Worm (Caenorhabditis elegans) whole organism, L1 larva: ENCODE data around the gene Y46G5A.34.

Experiments
- C16A3.4 ChIP-seq: fragments of 150-350 bp; optimal IDR thresholded peaks from 2 replicates; lab custom pipeline; 2014; ENCODE audit warnings: missing biosample characterization, missing genetic modification characterization
- Y116A8C.19 ChIP-seq: sonication (generic microtip); optimal IDR thresholded peaks from 2 replicates; lab custom pipeline; 2016; ENCODE audit warnings: missing compliant biosample characterization, missing genetic modification characterization, borderline replicate concordance
- aha-1 ChIP-seq: fragments of 150-350 bp; optimal IDR thresholded peaks from 2 replicates; lab custom pipeline; 2014; ENCODE audit warnings: missing biosample characterization, missing genetic modification characterization
- alr-1 ChIP-seq: fragments of 200-800 bp; sonication (Bioruptor generic); optimal IDR thresholded peaks from 2 replicates; lab custom pipeline; 2018; ENCODE audit warnings: borderline replicate concordance, mild to moderate bottlenecking, missing genetic modification characterization, missing compliant biosample characterization
- blmp-1 ChIP-seq: fragments of 150-350 bp; optimal IDR thresholded peaks from 2 replicates; lab custom pipeline; 2014; ENCODE audit warnings: missing biosample characterization, missing genetic modification characterization
- ceh-8 ChIP-seq: fragments of 200-800 bp; sonication (Bioruptor generic); optimal IDR thresholded peaks from 2 replicates; lab custom pipeline; 2018; ENCODE audit warnings: mild to moderate bottlenecking, missing genetic modification characterization, moderate library complexity, missing compliant biosample characterization
- ceh-82 ChIP-seq, 3 experiments: fragments of 150-350 bp in 1 of 3; sonication (generic microtip) in 2 of 3; optimal IDR thresholded peaks; 2 replicates each; lab custom pipeline; 2014 to 2017; ENCODE audit warnings: missing biosample characterization in 3 of 3, missing genetic modification characterization in 3 of 3
- ceh-88 ChIP-seq: fragments of 200-800 bp; sonication (Bioruptor generic); IDR thresholded peaks from 2 replicates; pipeline ENCODE4 v1.3.6; 2022; ENCODE audit warnings: missing genetic modification characterization, missing compliant biosample characterization
- ces-1 ChIP-seq: fragments of 150-350 bp; optimal IDR thresholded peaks from 2 replicates; lab custom pipeline; 2014; ENCODE audit warnings: missing biosample characterization, missing genetic modification reagents, missing genetic modification characterization
- dsc-1 ChIP-seq: sonication (generic microtip); optimal IDR thresholded peaks from 2 replicates; lab custom pipeline; 2016; ENCODE audit warnings: mild to moderate bottlenecking, missing genetic modification characterization, missing compliant biosample characterization
- efl-1 ChIP-seq, 4 experiments: fragments of 150-350 bp; optimal IDR thresholded peaks in 3 of 4; peaks in 1 of 4; 1 replicate in 1 of 4; 2 replicates in 3 of 4; lab custom pipeline; 2014; ENCODE audit warnings: missing biosample characterization in 2 of 4, missing genetic modification characterization in 2 of 4, missing genetic modification reagents in 2 of 4
- egl-13 ChIP-seq: sonication (generic microtip); optimal IDR thresholded peaks from 2 replicates; lab custom pipeline; 2016; ENCODE audit warnings: missing genotype, missing genetic modification reagents, missing genetic modification characterization, missing compliant biosample characterization
- egl-27 ChIP-seq, 2 experiments: fragments of 150-350 bp in 1 of 2; sonication (generic microtip); optimal IDR thresholded peaks; 3 replicates each; lab custom pipeline; 2017 to 2018; ENCODE audit warnings: missing biosample characterization in 2 of 2, missing genetic modification characterization in 2 of 2, missing genetic modification reagents in 2 of 2
- fkh-10 ChIP-seq: sonication (generic microtip); optimal IDR thresholded peaks from 2 replicates; lab custom pipeline; 2017; ENCODE audit warnings: missing biosample characterization, missing genetic modification reagents, missing genetic modification characterization
- fkh-4 ChIP-seq: sonication (generic microtip); optimal IDR thresholded peaks from 2 replicates; lab custom pipeline; 2016; ENCODE audit warnings: missing compliant biosample characterization, missing genetic modification characterization, borderline replicate concordance
- fkh-8 ChIP-seq: sonication (generic microtip); optimal IDR thresholded peaks from 2 replicates; lab custom pipeline; 2016; ENCODE audit warnings: mild to moderate bottlenecking, missing genetic modification characterization, missing compliant biosample characterization
- hlh-17 ChIP-seq: fragments of 200-800 bp; sonication (Bioruptor generic); optimal IDR thresholded peaks from 2 replicates; lab custom pipeline; 2018; ENCODE audit warnings: missing genetic modification characterization, mild to moderate bottlenecking, missing compliant biosample characterization, moderate library complexity, borderline replicate concordance
- irx-1 ChIP-seq: sonication (generic microtip); optimal IDR thresholded peaks from 2 replicates; lab custom pipeline; 2016; ENCODE audit warnings: missing genetic modification characterization, missing compliant biosample characterization
- isw-1 ChIP-seq: fragments of 200-800 bp; sonication (Bioruptor generic); IDR thresholded peaks from 2 replicates; pipeline ENCODE4 v1.3.6; 2022; ENCODE audit warnings: missing genetic modification characterization, missing compliant biosample characterization
- lin-14 ChIP-seq: fragments of 200-800 bp; sonication (Bioruptor generic); optimal IDR thresholded peaks from 2 replicates; lab custom pipeline; 2018; ENCODE audit warnings: mild to moderate bottlenecking, missing genetic modification characterization, moderate library complexity, missing compliant biosample characterization
- lin-15B ChIP-seq: fragments of 150-350 bp; sonication (generic microtip); optimal IDR thresholded peaks from 3 replicates; lab custom pipeline; 2014; ENCODE audit warnings: missing biosample characterization, missing genetic modification characterization
- lir-3 ChIP-seq: sonication (generic microtip); optimal IDR thresholded peaks from 2 replicates; lab custom pipeline; 2016; ENCODE audit warnings: mild to moderate bottlenecking, missing genetic modification characterization, moderate library complexity, missing compliant biosample characterization; ENCODE audit not compliant: poor library complexity
- nhr-12 ChIP-seq: sonication (generic microtip); optimal IDR thresholded peaks from 2 replicates; lab custom pipeline; 2017; ENCODE audit warnings: missing biosample characterization, missing genetic modification characterization
- nhr-19 ChIP-seq: fragments of 200-800 bp; sonication (Bioruptor generic); conservative IDR thresholded peaks from 2 replicates; pipeline ENCODE4 v1.3.6; 2022; ENCODE audit warnings: missing genetic modification characterization, missing compliant biosample characterization
- nhr-20 ChIP-seq: sonication (generic microtip); optimal IDR thresholded peaks from 2 replicates; lab custom pipeline; 2016; ENCODE audit warnings: mild to moderate bottlenecking, missing genetic modification characterization, missing compliant biosample characterization
- nhr-237 ChIP-seq: fragments of 150-350 bp; optimal IDR thresholded peaks from 2 replicates; lab custom pipeline; 2014; ENCODE audit warnings: missing biosample characterization, missing genetic modification characterization
- nhr-28 ChIP-seq: fragments of 150-350 bp; optimal IDR thresholded peaks from 2 replicates; lab custom pipeline; 2014; ENCODE audit warnings: missing biosample characterization, missing genetic modification characterization
- nhr-47 ChIP-seq: sonication (generic microtip); optimal IDR thresholded peaks from 2 replicates; lab custom pipeline; 2016; ENCODE audit warnings: mild to moderate bottlenecking, missing genetic modification characterization, moderate library complexity, missing compliant biosample characterization
- nhr-76 ChIP-seq: sonication (generic microtip); optimal IDR thresholded peaks from 2 replicates; lab custom pipeline; 2017; ENCODE audit warnings: missing biosample characterization, missing genetic modification characterization
- nhr-77 ChIP-seq: fragments of 150-350 bp; optimal IDR thresholded peaks from 2 replicates; lab custom pipeline; 2014; ENCODE audit warnings: missing biosample characterization, missing genetic modification characterization
- nhr-84 ChIP-seq: sonication (generic microtip); optimal IDR thresholded peaks from 2 replicates; lab custom pipeline; 2017; ENCODE audit warnings: missing biosample characterization, missing genetic modification characterization
- nhr-85 ChIP-seq: sonication (generic microtip); peaks from one replicate; lab custom pipeline; 2016; ENCODE audit warnings: missing genetic modification characterization, inconsistent platforms, missing compliant biosample characterization
- nhr-90 ChIP-seq: sonication (generic microtip); optimal IDR thresholded peaks from 2 replicates; lab custom pipeline; 2016; ENCODE audit warnings: mild to moderate bottlenecking, missing genetic modification characterization, missing compliant biosample characterization; ENCODE audit not compliant: poor library complexity
- pag-3 ChIP-seq: sonication (generic microtip); optimal IDR thresholded peaks from 2 replicates; lab custom pipeline; 2017; ENCODE audit warnings: missing genetic modification characterization, mild to moderate bottlenecking, missing compliant biosample characterization, antibody characterized with exemption, borderline replicate concordance; ENCODE audit not compliant: insufficient read depth
- pqm-1 ChIP-seq: sonication (generic microtip); optimal IDR thresholded peaks from 3 replicates; lab custom pipeline; 2017; ENCODE audit warnings: missing biosample characterization, missing genetic modification characterization
- rnt-1 ChIP-seq: sonication (generic microtip); optimal IDR thresholded peaks from 2 replicates; lab custom pipeline; 2016; ENCODE audit warnings: mild to moderate bottlenecking, missing genetic modification characterization, moderate library complexity, missing compliant biosample characterization
- skn-1 ChIP-seq: fragments of 150-350 bp; optimal IDR thresholded peaks from 2 replicates; lab custom pipeline; 2014; ENCODE audit warnings: missing biosample characterization, missing genetic modification characterization
- snpc-4 ChIP-seq: fragments of 150-350 bp; optimal IDR thresholded peaks from 2 replicates; lab custom pipeline; 2014; ENCODE audit warnings: missing biosample characterization, missing genetic modification characterization
- sox-4 ChIP-seq: sonication (generic microtip); optimal IDR thresholded peaks from 2 replicates; lab custom pipeline; 2016; ENCODE audit warnings: missing genetic modification characterization, missing compliant biosample characterization
- tlp-1 ChIP-seq: fragments of 150-350 bp; optimal IDR thresholded peaks from 2 replicates; lab custom pipeline; 2014; ENCODE audit warnings: missing biosample characterization, missing genetic modification characterization
- unc-130 ChIP-seq: fragments of 150-350 bp; optimal IDR thresholded peaks from 2 replicates; lab custom pipeline; 2017; ENCODE audit warnings: missing biosample characterization, missing genetic modification characterization, inconsistent platforms
- xbp-1 ChIP-seq: sonication (generic microtip); optimal IDR thresholded peaks from 2 replicates; lab custom pipeline; 2016; ENCODE audit warnings: missing genetic modification characterization, missing compliant biosample characterization
- ztf-11 ChIP-seq, 2 experiments: sonication (generic microtip); optimal IDR thresholded peaks; 2 replicates each; lab custom pipeline; 2016 to 2017; ENCODE audit warnings: missing genetic modification characterization in 2 of 2, missing biosample characterization in 1 of 2, missing compliant biosample characterization in 1 of 2
- ztf-4 ChIP-seq: fragments of 150-350 bp; optimal IDR thresholded peaks from 2 replicates; lab custom pipeline; 2014; ENCODE audit warnings: missing biosample characterization, missing genetic modification characterization

The Y46G5A.34 gene

ce11 chrII:12798814-12799213 lies 22.3 kb downstream of the Y46G5A.34 start (continued):
- TF ChIP-seq nhr-84 (tag; lab: Kevin White, UChicago), result no peak
- TF ChIP-seq nhr-19, result peak; percentile 94
- peak; percentile 62 for TF ChIP-seq ceh-88 (GFP tag; lab: Robert Waterston, UW)
- TF ChIP-seq ces-1, result no peak
- no peak for TF ChIP-seq ceh-8
- TF ChIP-seq sox-4 (tag; lab: Kevin White, UChicago), result no peak
- TF ChIP-seq snpc-4 (tag; lab: Kevin White, UChicago), result peak; percentile 59
- peak; percentile 76 for TF ChIP-seq nhr-77 (tag; lab: Kevin White, UChicago)
- peak; percentile 96 for TF ChIP-seq lin-14 (GFP tag; lab: Kevin White, UChicago)
- TF ChIP-seq efl-1 (optimal IDR thresholded peaks at IDR 0.05; lab: Kevin White, UChicago), result peak; percentile 67 to 69
- TF ChIP-seq efl-1 (GFP tag; optimal IDR thresholded peaks at IDR 0.05 in 1 of 2; lab: Kevin White, UChicago), result peak; percentile 53 to 95
- peak; percentile 87 for TF ChIP-seq nhr-47 (tag; lab: Kevin White, UChicago)
- no peak for TF ChIP-seq fkh-4 (tag; lab: Kevin White, UChicago)
- TF ChIP-seq ceh-82 (tag; optimal IDR thresholded peaks at IDR 0.05; lab: Kevin White, UChicago), result peak in 2 of 3 experiments; percentile 4 to 47
- TF ChIP-seq nhr-76, result no peak
- no peak for TF ChIP-seq lin-15B (tag; lab: Kevin White, UChicago)
- TF ChIP-seq nhr-237 (tag; lab: Kevin White, UChicago), result no peak
- no peak; the same call in 1 of the 2 replicates for TF ChIP-seq isw-1 (GFP tag; lab: Robert Waterston, UW)
- no peak for TF ChIP-seq alr-1 (tag; lab: Kevin White, UChicago)
- peak; percentile 16 for TF ChIP-seq dsc-1 (tag; lab: Kevin White, UChicago)
- TF ChIP-seq ztf-4 (tag; lab: Kevin White, UChicago), result peak; percentile 82
- TF ChIP-seq Y116A8C.19 (tag; lab: Kevin White, UChicago), result no peak
- TF ChIP-seq nhr-28 (tag; lab: Kevin White, UChicago), result no peak
- peak; percentile 98 for TF ChIP-seq nhr-85 (tag; lab: Kevin White, UChicago)
- no peak for TF ChIP-seq pag-3 (tag; lab: Kevin White, UChicago)
- TF ChIP-seq C16A3.4 (tag; lab: Kevin White, UChicago), result peak; percentile 53
- no peak for TF ChIP-seq pqm-1 (tag; lab: Kevin White, UChicago)
- TF ChIP-seq blmp-1 (tag; lab: Kevin White, UChicago), result peak; percentile 45
- peak; percentile 94 for TF ChIP-seq nhr-20 (tag; lab: Kevin White, UChicago)
- TF ChIP-seq rnt-1, result peak; percentile 87
- peak; percentile 71 for TF ChIP-seq aha-1 (tag; lab: Kevin White, UChicago)
- peak; percentile 41 for TF ChIP-seq unc-130 (tag; lab: Kevin White, UChicago)
- TF ChIP-seq ztf-11 (tag; optimal IDR thresholded peaks at IDR 0.05; lab: Kevin White, UChicago), result no peak
- TF ChIP-seq egl-27 (tag; optimal IDR thresholded peaks at IDR 0.05; lab: Kevin White, UChicago), result peak in 1 of 2 experiments; percentile 80
- peak; percentile 94 for TF ChIP-seq nhr-90 (tag; lab: Kevin White, UChicago)
- no peak for TF ChIP-seq nhr-12 (tag; lab: Kevin White, UChicago)
- peak; percentile 63 for TF ChIP-seq irx-1 (tag; lab: Kevin White, UChicago)
- no peak for TF ChIP-seq tlp-1 (tag; lab: Kevin White, UChicago)
- TF ChIP-seq xbp-1, result peak; percentile 75
- no peak for TF ChIP-seq lir-3 (tag; lab: Kevin White, UChicago)
- TF ChIP-seq fkh-8 (tag; lab: Kevin White, UChicago), result peak; percentile 68
- TF ChIP-seq, all 84 proteins: peak for 46

DNA sequence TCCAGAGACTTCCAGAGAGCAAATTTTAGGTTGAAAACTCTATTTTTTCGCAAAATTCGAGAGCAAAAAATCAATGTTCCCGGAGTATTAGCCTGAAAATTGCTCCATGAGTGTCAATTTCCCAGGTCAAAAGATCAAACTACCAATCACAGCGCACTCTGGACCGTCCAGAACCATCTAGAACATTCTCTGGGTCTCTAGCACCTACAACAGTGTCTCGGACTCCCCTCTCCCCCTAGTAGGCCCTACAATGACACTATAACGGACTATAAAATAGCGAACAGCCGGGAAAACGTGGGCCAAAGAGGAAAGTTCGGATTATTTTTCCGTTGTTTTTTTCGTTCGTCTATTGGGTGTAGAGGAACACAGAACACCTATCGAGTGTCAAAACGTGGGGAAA lies 22.9 kb downstream of the Y46G5A.34 start:
- no peak for TF ChIP-seq egl-13 (tag; lab: Kevin White, UChicago)
- no peak for TF ChIP-seq tlp-1 (tag; lab: Kevin White, UChicago)
- TF ChIP-seq snpc-4 (tag; lab: Kevin White, UChicago), result no peak
- no peak for TF ChIP-seq hlh-17 (GFP tag; lab: Kevin White, UChicago)
- no peak for TF ChIP-seq ztf-11 (tag; optimal IDR thresholded peaks at IDR 0.05; lab: Kevin White, UChicago)
- no peak for TF ChIP-seq skn-1
- no peak for TF ChIP-seq fkh-10 (GFP tag; lab: Kevin White, UChicago)
